Worm (Caenorhabditis elegans) whole organism, early embryonic: Measurements from ENCODE around the gene Y113G7B.15.

Experiments used
- B0310.2 ChIP-seq: sonication (generic microtip); optimal IDR thresholded peaks from 2 replicates; lab custom pipeline; 2016; ENCODE audit warnings: mild to moderate bottlenecking, missing genetic modification characterization, missing compliant biosample characterization
- F13C5.2 ChIP-seq: sonication (generic microtip); optimal IDR thresholded peaks from 2 replicates; lab custom pipeline; 2017; ENCODE audit warnings: mild to moderate bottlenecking, missing genetic modification characterization, inconsistent platforms, missing compliant biosample characterization
- aly-1 ChIP-seq: sonication (generic microtip); optimal IDR thresholded peaks from 2 replicates; lab custom pipeline; 2016; ENCODE audit warnings: missing genetic modification characterization, missing compliant biosample characterization
- ama-1 ChIP-seq: fragments of 150-350 bp; optimal IDR thresholded peaks from 2 replicates; lab custom pipeline; 2014
- ceh-13 ChIP-seq: fragments of 200-800 bp; sonication (Bioruptor generic); optimal IDR thresholded peaks from 2 replicates; lab custom pipeline; 2018; ENCODE audit warnings: mild to moderate bottlenecking, missing genetic modification characterization, missing compliant biosample characterization
- ceh-36 ChIP-seq: sonication (generic microtip); optimal IDR thresholded peaks from 2 replicates; lab custom pipeline; 2016; ENCODE audit warnings: missing genetic modification characterization, inconsistent platforms, missing compliant biosample characterization
- ets-7 ChIP-seq: sonication (generic microtip); optimal IDR thresholded peaks from 2 replicates; lab custom pipeline; 2016; ENCODE audit warnings: missing genotype, missing genetic modification characterization, missing compliant biosample characterization
- flt-1 ChIP-seq: fragments of 200-800 bp; sonication (Bioruptor generic); IDR thresholded peaks from 2 replicates; pipeline ENCODE4 v1.3.6; 2022; ENCODE audit warnings: missing genetic modification characterization, missing compliant biosample characterization
- hmbx-1 ChIP-seq: sonication (generic microtip); optimal IDR thresholded peaks from 2 replicates; lab custom pipeline; 2016; ENCODE audit warnings: mild to moderate bottlenecking, missing genetic modification characterization, missing compliant biosample characterization
- hmg-4 ChIP-seq: fragments of 200-800 bp; sonication (Bioruptor generic); optimal IDR thresholded peaks from 2 replicates; lab custom pipeline; 2018; ENCODE audit warnings: mild to moderate bottlenecking, missing genetic modification characterization, missing compliant biosample characterization
- hnd-1 ChIP-seq: sonication (generic microtip); optimal IDR thresholded peaks from 2 replicates; lab custom pipeline; 2016; ENCODE audit warnings: missing genetic modification characterization, missing compliant biosample characterization
- pes-1 ChIP-seq: fragments of 200-800 bp; sonication (Bioruptor generic); IDR thresholded peaks from 2 replicates; pipeline ENCODE4 v1.3.6; 2022; ENCODE audit warnings: missing genetic modification reagents, missing genetic modification characterization, missing compliant biosample characterization
- scrt-1 ChIP-seq: fragments of 200-800 bp; sonication (Bioruptor generic); IDR thresholded peaks from 2 replicates; pipeline ENCODE4 v1.3.6; 2022; ENCODE audit warnings: missing genetic modification characterization, missing compliant biosample characterization
- sea-1 ChIP-seq: fragments of 200-800 bp; sonication (Bioruptor generic); conservative IDR thresholded peaks from 2 replicates; pipeline ENCODE4 v1.3.6; 2022; ENCODE audit warnings: missing genetic modification characterization, missing compliant biosample characterization
- tbx-11 ChIP-seq: fragments of 200-800 bp; sonication (Bioruptor generic); IDR thresholded peaks from 2 replicates; pipeline ENCODE4 v1.3.6; 2022; ENCODE audit warnings: missing genetic modification characterization, missing compliant biosample characterization
- tbx-37 ChIP-seq: fragments of 200-800 bp; sonication (Bioruptor generic); conservative IDR thresholded peaks from 2 replicates; pipeline ENCODE4 v1.3.6; 2022; ENCODE audit warnings: missing genetic modification reagents, missing genetic modification characterization, missing compliant biosample characterization
- tra-4 ChIP-seq: sonication (generic microtip); optimal IDR thresholded peaks from 2 replicates; lab custom pipeline; 2017; ENCODE audit warnings: missing genetic modification characterization, missing compliant biosample characterization

Y113G7B.15 gene

ce11 chrV:20249438-20250120 is 15.9 kb upstream of the Y113G7B.15 start, which contains the start of gene swsn-1:
Gene swsn-1, minus strand, starts transcription at chrV:20249488.
- no peak for TF ChIP-seq aly-1 (tag; lab: Kevin White, UChicago)
- no peak for TF ChIP-seq flt-1 (GFP tag; lab: Robert Waterston, UW)
- no peak for TF ChIP-seq ceh-13
- TF ChIP-seq F13C5.2, result no peak
- no peak for TF ChIP-seq hmbx-1

ce11 chrV:20241243-20241862 is 7.7 kb upstream of the Y113G7B.15 start:
- TF ChIP-seq pes-1 (GFP tag; lab: Robert Waterston, UW) (0 out of 2 replicates have a peak, but pooled peaks have one; percentile 30), ceh-13 (no peak)

- TF ChIP-seq sea-1 (GFP tag; lab: Robert Waterston, UW), result no peak
These were observed 3.8 kb upstream of the Y113G7B.15 start, which contains the start of gene sld-5 for ce11 chrV:20237429-20237828. Gene sld-5, minus strand, starts transcription at chrV:20237745.

ce11 chrV:20235231-20235630 is 1.6 kb upstream of the Y113G7B.15 start:
- TF ChIP-seq ceh-36 (tag; lab: Kevin White, UChicago) (no peak), B0310.2 (tag; lab: Kevin White, UChicago) (no peak), flt-1 (GFP tag; lab: Robert Waterston, UW) (no peak), ceh-13 (no peak), F13C5.2 (no peak), sea-1 (GFP tag; lab: Robert Waterston, UW) (no peak), tra-4 (tag; lab: Kevin White, UChicago) (no peak), hmbx-1 (no peak), pes-1 (GFP tag; lab: Robert Waterston, UW) (no peak), ets-7 (tag; lab: Kevin White, UChicago) (no peak), hmg-4 (GFP tag; lab: Kevin White, UChicago) (no peak), aly-1 (tag; lab: Kevin White, UChicago) (no peak), scrt-1 (GFP tag; lab: Robert Waterston, UW) (no peak)

ce11 chrV:20234439-20234838 is 796 bp upstream of the Y113G7B.15 start:
- TF ChIP-seq flt-1 (GFP tag; lab: Robert Waterston, UW) (0 out of 2 replicates have a peak, but pooled peaks have one; percentile 27), B0310.2 (tag; lab: Kevin White, UChicago) (peak; percentile 16), scrt-1 (GFP tag; lab: Robert Waterston, UW) (0 out of 2 replicates have a peak, but pooled peaks have one; percentile 20), tbx-11 (GFP tag; lab: Robert Waterston, UW) (no peak), ceh-36 (tag; lab: Kevin White, UChicago) (peak; percentile 18), ama-1 (peak; percentile 29), F13C5.2 (no peak), pes-1 (GFP tag; lab: Robert Waterston, UW) (peak; percentile 7; the same call in 1 of the 2 replicates)

ce11 chrV:20225312-20225711 is 8.3 kb downstream of the Y113G7B.15 start:
- TF ChIP-seq pes-1 (GFP tag; lab: Robert Waterston, UW), result no peak
- no peak for TF ChIP-seq ets-7 (tag; lab: Kevin White, UChicago)
- TF ChIP-seq ceh-36 (tag; lab: Kevin White, UChicago), result no peak
- no peak for TF ChIP-seq hnd-1
- no peak for TF ChIP-seq F13C5.2
- no peak for TF ChIP-seq tbx-37 (GFP tag; lab: Robert Waterston, UW)
- TF ChIP-seq scrt-1 (GFP tag; lab: Robert Waterston, UW), result no peak
- TF ChIP-seq sea-1 (GFP tag; lab: Robert Waterston, UW), result no peak

ce11 chrV:20223725-20224124 is 9.9 kb downstream of the Y113G7B.15 start:
- TF ChIP-seq ama-1 (no peak), F13C5.2 (no peak), pes-1 (GFP tag; lab: Robert Waterston, UW) (no peak), ceh-13 (no peak), tra-4 (tag; lab: Kevin White, UChicago) (no peak), hnd-1 (no peak), tbx-37 (GFP tag; lab: Robert Waterston, UW) (no peak), aly-1 (tag; lab: Kevin White, UChicago) (no peak), scrt-1 (GFP tag; lab: Robert Waterston, UW) (no peak), ets-7 (tag; lab: Kevin White, UChicago) (no peak), hmbx-1 (no peak), flt-1 (GFP tag; lab: Robert Waterston, UW) (no peak), hmg-4 (GFP tag; lab: Kevin White, UChicago) (no peak), B0310.2 (tag; lab: Kevin White, UChicago) (no peak), sea-1 (GFP tag; lab: Robert Waterston, UW) (no peak), ceh-36 (tag; lab: Kevin White, UChicago) (no peak), tbx-11 (GFP tag; lab: Robert Waterston, UW) (no peak)

ce11 chrV:20220604-20221003 is 13.0 kb downstream of the Y113G7B.15 start:
- TF ChIP-seq pes-1 (GFP tag; lab: Robert Waterston, UW) (no peak), hmg-4 (GFP tag; lab: Kevin White, UChicago) (no peak), tbx-37 (GFP tag; lab: Robert Waterston, UW) (no peak), flt-1 (GFP tag; lab: Robert Waterston, UW) (no peak), F13C5.2 (no peak), hmbx-1 (no peak), tra-4 (tag; lab: Kevin White, UChicago) (no peak)
